Fruit fly (Drosophila melanogaster) whole organism, embryonic: ENCODE data around the gene CG32137.

Source experiments
- CG14050 ChIP-seq: fragments of 200-800 bp; sonication (Bioruptor generic); IDR thresholded peaks from 3 replicates; pipeline ENCODE4 v1.3.6; 2022; ENCODE audit warnings: missing biosample characterization, missing genetic modification characterization
- CG2712 ChIP-seq: fragments of 200-800 bp; optimal IDR thresholded peaks from 3 replicates; lab custom pipeline; 2019; ENCODE audit warnings: missing biosample characterization, mild to moderate bottlenecking, missing genetic modification characterization, moderate library complexity
- CG43689 ChIP-seq: fragments of 200-800 bp; sonication (Bioruptor generic); IDR thresholded peaks from 2 replicates; pipeline ENCODE4 v1.3.6; 2022; ENCODE audit warnings: missing biosample characterization, missing genetic modification characterization
- CG7271 ChIP-seq: fragments of 200-800 bp; sonication (Bioruptor generic); optimal IDR thresholded peaks from 2 replicates; lab custom pipeline; 2018; ENCODE audit warnings: missing biosample characterization, mild to moderate bottlenecking, missing genetic modification characterization, moderate library complexity
- CG9437 ChIP-seq: fragments of 200-800 bp; sonication (Bioruptor generic); optimal IDR thresholded peaks from 2 replicates; lab custom pipeline; 2018; ENCODE audit warnings: missing biosample characterization, mild to moderate bottlenecking, missing genetic modification characterization
- Dad ChIP-seq: fragments of 200-800 bp; sonication (Bioruptor generic); optimal IDR thresholded peaks from 3 replicates; lab custom pipeline; 2016; ENCODE audit warnings: missing biosample characterization, missing genetic modification characterization
- Lpt ChIP-seq: fragments of >200 bp; optimal IDR thresholded peaks from 2 replicates; lab custom pipeline; 2018; ENCODE audit warnings: missing biosample characterization, missing genetic modification characterization
- Rfx ChIP-seq: fragments of 200-800 bp; sonication (Bioruptor generic); IDR thresholded peaks from 2 replicates; pipeline ENCODE4 v1.3.6; 2022; ENCODE audit warnings: missing biosample characterization, missing genetic modification characterization
- amos ChIP-seq: fragments of 200-800 bp; sonication (Bioruptor generic); IDR thresholded peaks from 2 replicates; pipeline ENCODE4 v1.3.6; 2022; ENCODE audit warnings: missing biosample characterization, missing genetic modification characterization; ENCODE audit not compliant: partially characterized antibody
- hbn ChIP-seq: fragments of 200-800 bp; sonication (Bioruptor generic); IDR thresholded peaks from 2 replicates; pipeline ENCODE4 v1.3.6; 2022; ENCODE audit warnings: missing biosample characterization, missing genetic modification characterization; ENCODE audit not compliant: partially characterized antibody
- kay ChIP-seq: fragments of 200-800 bp; sonication (Bioruptor generic); optimal IDR thresholded peaks from 2 replicates; lab custom pipeline; 2016; ENCODE audit warnings: missing biosample characterization, missing genetic modification characterization
- p53 ChIP-seq: fragments of 200-800 bp; sonication (Bioruptor generic); optimal IDR thresholded peaks from 2 replicates; lab custom pipeline; 2016; ENCODE audit warnings: missing biosample characterization, missing genetic modification characterization
- so ChIP-seq: fragments of 200-800 bp; sonication (Bioruptor generic); IDR thresholded peaks from 3 replicates; pipeline ENCODE4 v1.3.6; 2022; ENCODE audit warnings: missing biosample characterization, missing genetic modification characterization
- stwl ChIP-seq: fragments of 200-800 bp; sonication (Bioruptor generic); optimal IDR thresholded peaks from 3 replicates; lab custom pipeline; 2018; ENCODE audit warnings: missing biosample characterization, mild to moderate bottlenecking, missing genetic modification characterization, moderate library complexity

dm6 chr3L:13936771-13937170 is 2.3 kb upstream of the CG32137 start:
- TF ChIP-seq CG14050 (GFP tag; lab: Robert Waterston, UW) (no peak), CG7271 (tag; lab: Kevin White, UChicago) (no peak), CG2712 (tag; lab: Kevin White, UChicago) (no peak), hbn (GFP tag; lab: Robert Waterston, UW) (no peak), so (GFP tag; lab: Robert Waterston, UW) (no peak), Lpt (GFP tag; lab: Kevin White, UChicago) (no peak), CG9437 (GFP tag; lab: Kevin White, UChicago) (no peak), stwl (no peak), Rfx (GFP tag; lab: Robert Waterston, UW) (no peak), CG43689 (GFP tag; lab: Robert Waterston, UW) (no peak), kay (GFP tag; lab: Kevin White, UChicago) (no peak), p53 (GFP tag; lab: Kevin White, UChicago) (no peak), amos (GFP tag; lab: Robert Waterston, UW) (no peak), Dad (GFP tag; lab: Kevin White, UChicago) (no peak)
